Worm (Caenorhabditis elegans) whole organism, midembryonic: ENCODE results near the gene C16C8.27.
"Not testable (repeated sequence)": the region's sequence is repeated elsewhere in the genome, so short reads cannot be mapped to it uniquely, and the experiment has no call there.

ENCODE experiments used
- T22C8.4 ChIP-seq: fragments of 200-800 bp; sonication (Bioruptor generic); IDR thresholded peaks from 2 replicates; pipeline ENCODE4 v1.3.6; 2022; ENCODE audit warnings: missing genetic modification characterization, missing compliant biosample characterization
- cog-1 ChIP-seq: sonication (generic microtip); optimal IDR thresholded peaks from 2 replicates; lab custom pipeline; 2016; ENCODE audit warnings: missing genetic modification characterization, missing compliant biosample characterization
- flt-1 ChIP-seq: fragments of 200-800 bp; sonication (Bioruptor generic); IDR thresholded peaks from 2 replicates; pipeline ENCODE4 v1.3.6; 2022; ENCODE audit warnings: missing genetic modification characterization, missing compliant biosample characterization
- klf-2 ChIP-seq: fragments of 200-800 bp; sonication (Bioruptor generic); conservative IDR thresholded peaks from 2 replicates; pipeline ENCODE4 v1.3.6; 2022; ENCODE audit warnings: missing genetic modification reagents, missing genetic modification characterization, missing compliant biosample characterization
- med-1 ChIP-seq: sonication (generic microtip); optimal IDR thresholded peaks from 2 replicates; lab custom pipeline; 2017; ENCODE audit warnings: missing genetic modification characterization, mild to moderate bottlenecking, missing compliant biosample characterization, antibody characterized with exemption, missing genetic modification reagents; ENCODE audit not compliant: insufficient read depth
- ref-1 ChIP-seq: fragments of 200-800 bp; sonication (Bioruptor generic); conservative IDR thresholded peaks from 2 replicates; pipeline ENCODE4 v1.3.6; 2022; ENCODE audit warnings: missing genetic modification reagents, missing genetic modification characterization, missing compliant biosample characterization
- tab-1 ChIP-seq: fragments of 200-800 bp; sonication (Bioruptor generic); IDR thresholded peaks from 2 replicates; pipeline ENCODE4 v1.3.6; 2022; ENCODE audit warnings: missing genetic modification characterization, missing compliant biosample characterization
- ztf-23 ChIP-seq: fragments of 200-800 bp; sonication (Bioruptor generic); IDR thresholded peaks from 2 replicates; pipeline ENCODE4 v1.3.6; 2022; ENCODE audit warnings: missing genetic modification reagents, missing genetic modification characterization, missing compliant biosample characterization
- ztf-29 ChIP-seq: fragments of 200-800 bp; sonication (Bioruptor generic); IDR thresholded peaks from 2 replicates; pipeline ENCODE4 v1.3.6; 2022; ENCODE audit warnings: missing genetic modification reagents, missing genetic modification characterization, missing compliant biosample characterization

The C16C8.27 gene

DNA sequence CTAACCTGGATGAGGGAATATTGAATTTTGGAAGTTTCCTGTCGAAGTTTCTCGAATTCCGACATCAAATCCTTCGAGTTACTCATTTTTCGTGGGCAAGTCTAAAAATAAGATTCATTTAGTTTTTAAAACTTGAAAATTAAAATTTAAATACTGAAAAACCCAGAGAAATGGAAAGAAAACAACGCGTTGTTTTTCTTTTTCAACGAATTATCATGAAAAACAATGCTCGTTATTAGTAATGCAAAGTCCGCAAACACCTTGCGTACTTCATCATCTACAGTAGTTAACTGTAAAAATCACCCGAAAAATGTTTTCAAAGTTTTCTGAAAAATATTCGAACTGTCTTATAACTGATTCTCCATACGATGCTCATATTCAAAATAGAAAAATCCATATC is 2.8 kb downstream of the C16C8.27 start, which contains the start of gene C16C8.4:
C16C8.4 (minus strand) TSS at position 101 of the 400 bp plus-strand sequence.
- no peak for TF ChIP-seq klf-2
- TF ChIP-seq flt-1 (GFP tag; lab: Robert Waterston, UW) = no peak
- no peak for TF ChIP-seq ref-1
- no peak for TF ChIP-seq tab-1 (GFP tag; lab: Robert Waterston, UW)
- no peak for TF ChIP-seq med-1 (GFP tag; lab: Kevin White, UChicago)
- TF ChIP-seq cog-1 (tag; lab: Kevin White, UChicago) = no peak
- no peak for TF ChIP-seq ztf-23 (GFP tag; lab: Robert Waterston, UW)

DNA sequence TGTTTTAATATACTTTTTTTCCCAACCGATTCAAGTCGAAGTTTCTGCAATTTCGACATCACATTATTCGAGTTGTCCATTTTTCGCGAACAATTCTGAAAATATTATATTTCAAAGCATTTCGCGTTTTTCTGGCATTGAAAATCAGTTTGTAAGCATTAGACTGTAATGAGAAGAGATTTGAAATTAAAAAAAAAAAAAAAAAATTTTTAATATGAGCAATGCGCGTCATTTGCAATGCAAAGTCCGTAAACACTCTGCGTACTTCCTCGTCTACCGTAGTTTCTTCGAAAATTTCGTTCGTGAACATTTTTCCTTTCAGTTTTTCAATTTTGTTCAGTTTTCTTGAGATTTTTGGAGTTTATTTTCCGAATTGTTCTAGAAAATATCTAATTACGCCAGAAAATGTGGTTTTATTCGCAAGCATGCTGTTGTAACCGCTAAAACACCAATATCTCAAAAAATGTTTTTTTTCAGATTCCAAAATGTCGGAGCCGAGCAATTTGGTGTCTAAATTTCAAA is 3.9 kb downstream of the C16C8.27 start, which contains the start of the genes C16C8.5 and C16C8.16:
C16C8.5 (minus strand) TSS at position 101 of the 522 bp plus-strand sequence.
C16C8.16 (plus strand) TSS at position 472 of the 522 bp plus-strand sequence.
- no peak for TF ChIP-seq cog-1 (tag; lab: Kevin White, UChicago)
- TF ChIP-seq ztf-23 (GFP tag; lab: Robert Waterston, UW) = no peak
- no peak for TF ChIP-seq ref-1
- no peak for TF ChIP-seq flt-1 (GFP tag; lab: Robert Waterston, UW)
- TF ChIP-seq tab-1 (GFP tag; lab: Robert Waterston, UW) = no peak
- no peak for TF ChIP-seq med-1 (GFP tag; lab: Kevin White, UChicago)
- TF ChIP-seq T22C8.4 (GFP tag; lab: Robert Waterston, UW) = no peak

DNA sequence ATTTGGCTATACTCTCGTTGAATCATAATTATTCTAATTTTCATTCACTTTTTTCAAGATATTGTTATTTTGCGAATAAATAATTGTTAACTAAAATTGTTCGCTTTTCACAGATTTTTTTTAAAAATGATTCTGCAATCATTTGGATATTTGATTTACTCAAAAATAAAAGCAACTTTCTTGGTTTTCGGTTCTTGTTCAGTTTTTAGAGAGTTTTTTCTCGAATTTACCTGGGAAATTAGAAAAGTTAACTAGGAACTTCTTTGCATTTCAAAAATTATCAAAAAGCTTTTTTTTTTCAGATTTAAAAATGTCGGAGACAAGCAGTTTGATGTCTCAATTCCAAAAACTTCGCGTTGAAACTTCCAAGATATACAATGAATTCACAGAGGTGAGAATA is 5.2 kb downstream of the C16C8.27 start, which contains the start of the genes C16C8.20 and gldi-6:
C16C8.20 (plus strand) TSS at position 301 of the 400 bp plus-strand sequence.
gldi-6 (plus strand) TSS at position 301 of the 400 bp plus-strand sequence.
- no peak for TF ChIP-seq ztf-29 (GFP tag; lab: Robert Waterston, UW)
- no peak for TF ChIP-seq med-1 (GFP tag; lab: Kevin White, UChicago)
- TF ChIP-seq cog-1 (tag; lab: Kevin White, UChicago) = no peak
- no peak for TF ChIP-seq T22C8.4 (GFP tag; lab: Robert Waterston, UW)
- no peak for TF ChIP-seq tab-1 (GFP tag; lab: Robert Waterston, UW)
- TF ChIP-seq ztf-23 (GFP tag; lab: Robert Waterston, UW) = no peak
- no peak for TF ChIP-seq ref-1
- no peak for TF ChIP-seq klf-2
- TF ChIP-seq flt-1 (GFP tag; lab: Robert Waterston, UW) = no peak

DNA sequence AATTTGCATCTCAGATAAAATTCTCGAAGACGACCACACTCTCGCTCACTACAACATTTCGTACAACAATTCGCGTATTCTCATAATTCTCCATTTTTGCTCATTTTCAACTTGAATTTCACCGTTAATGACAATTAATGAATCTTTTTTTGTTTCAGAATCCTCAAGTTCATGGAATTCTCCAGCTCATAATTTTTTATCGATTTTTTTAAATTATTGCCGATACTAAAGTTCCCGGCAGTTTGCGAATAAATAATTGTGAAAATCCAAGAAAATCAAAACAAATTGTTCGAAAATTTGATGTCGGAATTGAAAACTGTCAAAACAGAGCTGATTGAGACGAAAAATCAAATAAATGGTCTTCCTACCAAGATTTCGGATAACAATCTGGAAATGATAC is 6.4 kb downstream of the C16C8.27 start, which contains the start of gene C16C8.21:
C16C8.21 (plus strand) TSS at position 301 of the 400 bp plus-strand sequence.
- TF ChIP-seq klf-2 (no peak), ref-1 (no peak), ztf-23 (GFP tag; lab: Robert Waterston, UW) (no peak), ztf-29 (GFP tag; lab: Robert Waterston, UW) (no peak), med-1 (GFP tag; lab: Kevin White, UChicago) (no peak), tab-1 (GFP tag; lab: Robert Waterston, UW) (no peak), cog-1 (tag; lab: Kevin White, UChicago) (no peak), T22C8.4 (GFP tag; lab: Robert Waterston, UW) (no peak), flt-1 (GFP tag; lab: Robert Waterston, UW) (no peak)

DNA sequence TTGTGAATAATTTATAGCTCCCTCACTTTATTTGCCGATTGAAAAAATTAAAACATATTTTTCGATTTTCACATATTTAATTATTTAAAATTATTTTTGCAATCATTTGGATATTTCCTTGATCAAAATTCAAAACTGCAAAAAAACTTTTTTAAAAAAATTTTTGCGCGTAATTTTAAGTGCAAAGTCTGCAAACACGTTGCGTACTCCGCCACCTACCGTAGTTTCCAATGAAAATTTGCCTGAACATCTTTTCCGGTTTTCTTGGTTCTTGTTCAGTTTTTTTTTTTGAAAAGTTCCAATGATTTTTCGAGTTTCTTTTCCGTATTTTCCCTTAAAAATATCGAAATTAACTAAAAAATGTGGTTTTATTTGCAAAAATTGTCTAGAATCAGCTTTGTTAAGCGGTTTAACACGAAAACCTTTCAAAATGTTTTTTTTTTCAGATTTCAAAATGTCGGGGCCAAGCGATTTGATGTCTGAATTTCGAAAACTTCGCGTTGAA is 7.4 kb downstream of the C16C8.27 start, which contains the start of gene C16C8.25:
C16C8.25 (plus strand) TSS at position 455 of the 505 bp plus-strand sequence.
- TF ChIP-seq cog-1 (tag; lab: Kevin White, UChicago) (no peak), klf-2 (no peak), ztf-29 (GFP tag; lab: Robert Waterston, UW) (no peak), ztf-23 (GFP tag; lab: Robert Waterston, UW) (no peak), flt-1 (GFP tag; lab: Robert Waterston, UW) (no peak), T22C8.4 (GFP tag; lab: Robert Waterston, UW) (no peak), med-1 (GFP tag; lab: Kevin White, UChicago) (no peak), tab-1 (GFP tag; lab: Robert Waterston, UW) (no peak), ref-1 (no peak)

DNA sequence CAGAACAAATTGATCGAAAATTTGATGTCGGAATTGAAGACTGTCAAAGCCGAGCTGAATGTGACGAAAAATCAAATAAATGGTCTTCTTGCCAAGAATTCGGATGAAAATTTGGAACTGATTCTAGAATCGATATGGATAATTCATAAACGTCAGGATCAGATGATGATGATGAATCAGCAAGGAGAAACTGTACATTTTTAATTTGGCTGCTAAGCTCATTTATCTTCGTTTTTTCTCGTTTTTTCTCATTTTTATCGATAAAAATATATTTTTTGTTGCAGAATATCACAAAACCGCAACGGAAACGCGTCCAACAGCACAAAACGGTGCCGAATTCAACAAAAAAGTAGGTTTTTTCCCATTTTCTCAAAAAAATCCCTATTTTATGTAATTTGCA is 8.0 kb downstream of the C16C8.27 start, which contains the start of gene C16C8.14:
C16C8.14 (plus strand) TSS at position 301 of the 400 bp plus-strand sequence.
- TF ChIP-seq ztf-29 (GFP tag; lab: Robert Waterston, UW); klf-2; ztf-23 (GFP tag; lab: Robert Waterston, UW): not testable (repeated sequence)

DNA sequence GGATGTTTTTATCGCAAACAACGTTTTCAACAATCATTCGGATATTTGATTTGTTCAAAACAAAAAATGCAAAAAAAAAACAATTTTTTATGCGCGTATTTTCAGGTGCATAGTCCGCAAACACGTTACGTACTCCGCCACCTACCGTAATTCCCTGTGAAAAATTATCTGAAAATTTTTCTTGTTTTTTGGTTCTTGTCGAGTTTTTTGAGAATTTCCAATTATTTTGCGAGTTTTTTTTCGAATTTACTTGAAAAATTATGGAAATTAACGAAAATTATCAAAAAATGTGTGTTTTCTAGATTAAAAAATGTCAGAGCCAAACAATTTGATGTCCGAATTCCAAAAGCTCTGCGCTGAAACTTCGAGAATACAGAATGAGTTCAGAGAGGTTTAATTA is 10.9 kb downstream of the C16C8.27 start, which contains the start of gene C16C8.12:
C16C8.12 (plus strand) TSS at position 301 of the 400 bp plus-strand sequence.
- TF ChIP-seq ref-1 = no peak
- TF ChIP-seq ztf-23 (GFP tag; lab: Robert Waterston, UW) = no peak
- no peak for TF ChIP-seq T22C8.4 (GFP tag; lab: Robert Waterston, UW)
- TF ChIP-seq tab-1 (GFP tag; lab: Robert Waterston, UW) = no peak
- TF ChIP-seq ztf-29 (GFP tag; lab: Robert Waterston, UW) = no peak
- TF ChIP-seq klf-2 = no peak
- no peak for TF ChIP-seq cog-1 (tag; lab: Kevin White, UChicago)
- TF ChIP-seq med-1 (GFP tag; lab: Kevin White, UChicago) = no peak
- no peak for TF ChIP-seq flt-1 (GFP tag; lab: Robert Waterston, UW)

DNA sequence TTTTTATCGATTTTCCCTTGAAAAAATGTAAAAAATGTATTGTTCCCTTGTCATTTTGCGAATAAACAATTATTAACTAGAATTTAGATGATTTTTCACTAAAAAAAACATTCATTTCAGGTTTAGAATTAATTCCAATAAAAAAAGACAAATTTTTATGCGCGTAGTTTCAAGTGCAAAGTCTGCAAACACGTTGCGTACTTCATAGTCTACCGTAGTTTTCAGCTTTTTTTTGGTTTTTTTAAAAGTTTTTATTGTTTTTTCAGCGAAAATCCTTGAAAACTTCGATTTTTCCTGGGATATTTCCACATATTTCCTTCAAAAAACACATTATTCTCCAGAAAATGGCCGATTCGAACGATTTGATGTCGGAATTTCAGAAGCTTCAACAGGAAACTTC is 12.0 kb downstream of the C16C8.27 start, which contains the start of gene C16C8.11:
C16C8.11 (plus strand) TSS at position 188 of the 400 bp plus-strand sequence.
- no peak for TF ChIP-seq cog-1 (tag; lab: Kevin White, UChicago)
- TF ChIP-seq flt-1 (GFP tag; lab: Robert Waterston, UW) = no peak
- TF ChIP-seq ztf-23 (GFP tag; lab: Robert Waterston, UW) = no peak
- no peak for TF ChIP-seq klf-2
- no peak for TF ChIP-seq tab-1 (GFP tag; lab: Robert Waterston, UW)
- TF ChIP-seq ref-1 = no peak
- TF ChIP-seq ztf-29 (GFP tag; lab: Robert Waterston, UW) = no peak
- no peak for TF ChIP-seq med-1 (GFP tag; lab: Kevin White, UChicago)
- no peak for TF ChIP-seq T22C8.4 (GFP tag; lab: Robert Waterston, UW)

DNA sequence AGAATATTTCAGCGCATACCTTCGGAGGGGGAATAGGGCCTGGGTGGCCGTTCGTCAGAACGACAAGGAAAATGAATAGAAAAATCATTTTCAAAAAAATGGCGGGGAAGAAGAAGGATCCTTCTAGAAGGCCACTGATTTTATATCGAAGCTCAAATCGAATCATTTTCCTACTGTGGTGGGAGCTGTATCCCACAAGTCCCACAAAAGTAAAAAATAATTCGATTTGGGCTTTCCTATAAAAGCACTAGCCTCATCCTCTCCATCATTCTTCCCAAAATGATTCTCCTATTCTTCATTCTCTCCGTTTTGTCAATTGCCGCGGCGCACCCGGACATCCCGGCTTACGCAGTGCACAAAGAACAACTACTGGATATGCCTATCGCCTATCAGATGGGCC is 16.7 kb downstream of the C16C8.27 start, which contains the start of the genes C16C8.26 and C16C8.19:
C16C8.26 (minus strand) TSS at position 101 of the 400 bp plus-strand sequence.
C16C8.19 (plus strand) TSS at position 279 of the 400 bp plus-strand sequence.
- TF ChIP-seq T22C8.4 (GFP tag; lab: Robert Waterston, UW) = no peak
- no peak for TF ChIP-seq cog-1 (tag; lab: Kevin White, UChicago)
- no peak for TF ChIP-seq klf-2
- no peak for TF ChIP-seq med-1 (GFP tag; lab: Kevin White, UChicago)
- no peak; the same call in 1 of the 2 replicates for TF ChIP-seq ztf-29 (GFP tag; lab: Robert Waterston, UW)
- TF ChIP-seq ztf-23 (GFP tag; lab: Robert Waterston, UW) = no peak
- no peak for TF ChIP-seq ref-1
- no peak for TF ChIP-seq flt-1 (GFP tag; lab: Robert Waterston, UW)
